Fruit fly (Drosophila melanogaster): ENCODE measurements around the gene pths.

Gene pths

DNA sequence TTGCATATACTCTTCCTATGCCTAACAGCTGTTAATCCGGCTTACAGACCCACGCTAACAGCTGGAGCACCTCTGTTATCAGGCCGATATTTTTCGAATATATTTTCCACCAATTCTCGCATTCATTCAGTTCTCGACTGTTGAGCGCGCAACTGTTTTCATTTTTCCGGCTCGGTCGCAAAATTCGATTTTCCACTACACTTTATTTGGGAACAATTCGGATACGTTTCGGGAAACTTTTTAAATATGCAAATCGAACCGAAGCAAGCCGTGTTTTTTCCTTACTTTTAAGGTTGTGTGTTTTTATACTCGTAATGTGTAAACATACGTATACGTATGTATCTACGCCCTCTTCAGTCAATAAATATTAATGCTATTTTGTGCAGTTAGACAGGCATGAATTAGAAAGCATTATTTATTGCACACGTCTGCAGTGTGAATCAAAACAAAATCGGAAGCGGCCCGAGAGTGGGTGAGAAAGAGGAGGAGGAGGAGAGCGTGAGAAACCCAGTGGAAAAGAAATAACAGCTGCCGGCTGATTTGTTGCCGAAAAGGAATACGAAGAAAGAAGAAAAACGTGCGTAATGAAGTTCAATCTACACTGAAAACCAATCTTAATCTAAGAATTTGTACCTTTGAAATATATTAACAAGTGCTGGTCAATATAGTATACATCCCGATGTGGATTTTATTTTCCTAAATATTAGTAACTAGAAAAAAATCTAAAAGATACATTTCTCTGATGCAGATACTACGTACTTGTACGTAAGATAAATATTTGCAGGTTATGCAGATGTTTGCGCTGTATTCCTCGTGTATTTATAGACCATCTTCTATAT, 35.2 kb upstream of the pths start (continued):
- peak; percentile 7 for TF ChIP-seq CG10147 (GFP tag; optimal IDR thresholded peaks at IDR 0.05)
- no peak for TF ChIP-seq CG9437 (GFP tag; optimal IDR thresholded peaks at IDR 0.05)
- no peak for TF ChIP-seq zen (tag; optimal IDR thresholded peaks at IDR 0.05)
- no peak for TF ChIP-seq z (GFP tag; IDR thresholded peaks at IDR 0.05)
- TF ChIP-seq fd102C (GFP tag; optimal IDR thresholded peaks at IDR 0.05): no peak
- no peak for TF ChIP-seq ssp (GFP tag; IDR thresholded peaks at IDR 0.05)
- peak; percentile 1 for TF ChIP-seq CTCF (GFP tag; optimal IDR thresholded peaks at IDR 0.05)
- TF ChIP-seq row (GFP tag; IDR thresholded peaks at IDR 0.05): 0 out of 3 replicates have a peak, but pooled peaks have one; percentile 14
- no peak for TF ChIP-seq scrt (GFP tag; optimal IDR thresholded peaks at IDR 0.05)
- no peak for TF ChIP-seq Lhr (GFP tag; optimal IDR thresholded peaks at IDR 0.05)
- TF ChIP-seq unpg (GFP tag; optimal IDR thresholded peaks at IDR 0.05): peak; percentile 29
- TF ChIP-seq yki (optimal IDR thresholded peaks at IDR 0.05): no peak
- no peak for TF ChIP-seq CG9817 (tag; optimal IDR thresholded peaks at IDR 0.05)
- no peak for TF ChIP-seq CG8359 (GFP tag; optimal IDR thresholded peaks at IDR 0.05; ENCODE audit: borderline replicate concordance)
- no peak for TF ChIP-seq zfh1 (GFP tag; IDR thresholded peaks at IDR 0.05)
- peak; percentile 31; the same call in 1 of the 2 replicates for TF ChIP-seq tna (GFP tag; IDR thresholded peaks at IDR 0.05; ENCODE audit: partially characterized antibody)
- no peak for TF ChIP-seq GATAe (GFP tag; conservative IDR thresholded peaks at IDR 0.05)
- TF ChIP-seq CG7556 (GFP tag; optimal IDR thresholded peaks at IDR 0.05): no peak
- TF ChIP-seq CG8290 (GFP tag; optimal IDR thresholded peaks at IDR 0.05): no peak
- peak in 1 of 2 experiments; percentile 11 for TF ChIP-seq CG8290 (tag; optimal IDR thresholded peaks at IDR 0.05)
- TF ChIP-seq sens (GFP tag): peak; percentile 84
- TF ChIP-seq CG8388 (GFP tag; optimal IDR thresholded peaks at IDR 0.05): peak; percentile 16
- no peak for TF ChIP-seq CG14710 (tag; optimal IDR thresholded peaks at IDR 0.05)
- TF ChIP-seq chm (GFP tag; IDR thresholded peaks at IDR 0.05): no peak
- peak; percentile 15 for TF ChIP-seq CG2120 (GFP tag; optimal IDR thresholded peaks at IDR 0.05)
- no peak for TF ChIP-seq ftz-f1 (GFP tag; optimal IDR thresholded peaks at IDR 0.05)
- TF ChIP-seq CG2678 (tag; optimal IDR thresholded peaks at IDR 0.05): peak; percentile 12
- no peak for TF ChIP-seq CG6272 (GFP tag; IDR thresholded peaks at IDR 0.05)
- no peak for TF ChIP-seq Optix (GFP tag; IDR thresholded peaks at IDR 0.05)
- TF ChIP-seq Kr (GFP tag; optimal IDR thresholded peaks at IDR 0.05): no peak
- no peak for TF ChIP-seq dysf (GFP tag; IDR thresholded peaks at IDR 0.05)
- no peak for TF ChIP-seq CG11695 (GFP tag; IDR thresholded peaks at IDR 0.05)
- TF ChIP-seq CG10267 (tag; optimal IDR thresholded peaks at IDR 0.05): no peak
- peak; percentile 50 for TF ChIP-seq Jarid2 (GFP tag; optimal IDR thresholded peaks at IDR 0.05)
- TF ChIP-seq CG30403 (GFP tag; optimal IDR thresholded peaks at IDR 0.05): no peak
- TF ChIP-seq nmo (GFP tag; optimal IDR thresholded peaks at IDR 0.05): peak; percentile 23
- TF ChIP-seq br (optimal IDR thresholded peaks at IDR 0.05): no peak
- no peak for TF ChIP-seq unc-4 (GFP tag; IDR thresholded peaks at IDR 0.05; ENCODE audit: partially characterized antibody)
- peak; percentile 17 for TF ChIP-seq CG17385 (GFP tag; optimal IDR thresholded peaks at IDR 0.05)
- no peak for TF ChIP-seq dimm (GFP tag; IDR thresholded peaks at IDR 0.05)
- TF ChIP-seq Sry-δ (GFP tag; optimal IDR thresholded peaks at IDR 0.05): no peak
- TF ChIP-seq pros (GFP tag; optimal IDR thresholded peaks at IDR 0.05): no peak
- TF ChIP-seq Gug (GFP tag; IDR thresholded peaks at IDR 0.05): no peak
- TF ChIP-seq trh (GFP tag; optimal IDR thresholded peaks at IDR 0.05): no peak
- peak; percentile 20 for TF ChIP-seq Fer1 (GFP tag; optimal IDR thresholded peaks at IDR 0.05)
- no peak for TF ChIP-seq wek (GFP tag; optimal IDR thresholded peaks at IDR 0.05)
- TF ChIP-seq CG11456 (GFP tag; IDR thresholded peaks at IDR 0.05): no peak
- TF ChIP-seq BEAF-32 (GFP tag; optimal IDR thresholded peaks at IDR 0.05): peak; percentile 43
- TF ChIP-seq CG13287 (GFP tag; IDR thresholded peaks at IDR 0.05; ENCODE audit: partially characterized antibody): peak; percentile 26; the same call in 1 of the 2 replicates
- TF ChIP-seq phol (tag; optimal IDR thresholded peaks at IDR 0.05): peak; percentile 33
